Worm (Caenorhabditis elegans): ENCODE measurements around the gene Y17D7C.1.

Gene Y17D7C.1

ce11 chrV:18664026-18664425 is 42.3 kb upstream of the Y17D7C.1 start, which contains the start of gene Y69H2.3:
TSS of gene Y69H2.3 (minus strand) at chrV:18664126.
- TF ChIP-seq aptf-3 (GFP tag; IDR thresholded peaks at IDR 0.05) (no peak), attf-5 (GFP tag; optimal IDR thresholded peaks at IDR 0.05) (no peak), sptf-2 (GFP tag; optimal IDR thresholded peaks at IDR 0.05) (no peak), ccch-3 (GFP tag; optimal IDR thresholded peaks at IDR 0.05) (no peak), snpc-4 (GFP tag; optimal IDR thresholded peaks at IDR 0.05) (no peak), snpc-4 (tag; optimal IDR thresholded peaks at IDR 0.05) (no peak), rec-8 (tag; optimal IDR thresholded peaks at IDR 0.05) (no peak), nhr-90 (tag; optimal IDR thresholded peaks at IDR 0.05) (no peak), Y67H2A.10 (GFP tag; conservative IDR thresholded peaks at IDR 0.05) (no peak), ztf-6 (GFP tag; IDR thresholded peaks at IDR 0.05) (no peak), mes-4 (tag; optimal IDR thresholded peaks at IDR 0.05) (no peak), zfh-2 (GFP tag; conservative IDR thresholded peaks at IDR 0.05) (no peak), somi-1 (GFP tag; optimal IDR thresholded peaks at IDR 0.05) (no peak), rpc-1 (optimal IDR thresholded peaks at IDR 0.05) (no peak), rpc-1 (tag; optimal IDR thresholded peaks at IDR 0.05) (no peak)

DNA sequence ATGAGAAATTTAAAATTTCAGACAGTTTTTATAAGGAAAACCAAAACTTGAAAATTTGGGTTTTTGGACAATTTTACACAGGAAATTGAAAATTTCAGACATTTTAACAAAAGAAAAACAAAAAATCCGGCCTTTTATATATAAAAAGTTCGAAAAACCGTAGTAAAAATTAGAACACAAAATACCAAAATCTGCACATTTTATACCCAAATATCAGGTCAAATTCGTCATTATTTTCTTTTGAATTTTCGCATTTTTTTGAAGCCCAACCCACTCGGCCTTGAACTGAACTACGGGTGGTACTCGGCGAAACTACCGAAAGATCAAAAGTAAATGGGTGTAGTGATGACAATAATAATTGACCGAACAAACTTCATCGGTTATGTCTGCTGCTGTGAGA is 39.2 kb upstream of the Y17D7C.1 start:
- TF ChIP-seq B0336.3 (GFP tag; IDR thresholded peaks at IDR 0.05) (no peak), nhr-27 (tag; optimal IDR thresholded peaks at IDR 0.05) (no peak), snpc-1.3 (tag; optimal IDR thresholded peaks at IDR 0.05; ENCODE audit: insufficient read depth) (no peak), ceh-91 (GFP tag; IDR thresholded peaks at IDR 0.05) (no peak), T07F8.4 (tag; optimal IDR thresholded peaks at IDR 0.05) (no peak), rec-8 (tag; optimal IDR thresholded peaks at IDR 0.05) (no peak), attf-5 (GFP tag; optimal IDR thresholded peaks at IDR 0.05) (no peak), Y67H2A.10 (GFP tag; conservative IDR thresholded peaks at IDR 0.05) (no peak), dox-1 (GFP tag; IDR thresholded peaks at IDR 0.05) (no peak), pha-4 (tag; optimal IDR thresholded peaks at IDR 0.05) (no peak), lin-40 (tag; optimal IDR thresholded peaks at IDR 0.05) (no peak), ama-1 (optimal IDR thresholded peaks at IDR 0.05) (no peak), ama-1 (GFP tag; optimal IDR thresholded peaks at IDR 0.05) (no peak), mel-28 (tag; optimal IDR thresholded peaks at IDR 0.05; ENCODE audit: borderline replicate concordance) (no peak), sdz-38 (tag; optimal IDR thresholded peaks at IDR 0.05) (no peak), madf-8 (GFP tag; conservative IDR thresholded peaks at IDR 0.05) (no peak), F22D6.2 (tag; optimal IDR thresholded peaks at IDR 0.05) (no peak), T26A5.8 (tag; optimal IDR thresholded peaks at IDR 0.05) (no peak), dpl-1 (GFP tag; optimal IDR thresholded peaks at IDR 0.05) (no peak), bed-1 (GFP tag; IDR thresholded peaks at IDR 0.05) (no peak), nfya-2 (GFP tag; IDR thresholded peaks at IDR 0.05) (no peak)

DNA sequence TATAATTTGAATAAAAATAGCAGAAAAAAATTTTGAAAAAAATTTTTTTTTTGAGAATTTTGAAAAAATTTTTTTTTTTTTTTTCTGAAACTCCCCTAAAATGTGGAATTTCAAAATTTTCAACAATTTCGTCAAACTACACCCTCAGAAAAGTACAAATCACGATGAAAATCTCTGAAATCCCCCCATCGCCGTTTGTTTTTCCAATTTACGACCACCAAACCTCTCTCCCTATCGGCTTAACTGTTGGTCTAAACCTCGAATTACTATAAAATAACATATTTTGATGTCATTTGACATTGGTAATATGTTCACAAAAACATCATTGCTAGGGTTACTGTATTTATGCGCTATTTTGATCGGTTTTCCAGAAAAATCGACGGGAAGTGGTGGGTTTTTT is 36.4 kb upstream of the Y17D7C.1 start, which contains the start of gene Y69H2.10:
Gene Y69H2.10, plus strand, starts transcription at position 301 of the 400 bp plus-strand sequence.
- no peak for TF ChIP-seq mxl-1 (tag; optimal IDR thresholded peaks at IDR 0.05)
- TF ChIP-seq snpc-1.1 (tag; optimal IDR thresholded peaks at IDR 0.05; ENCODE audit: insufficient read depth), result no peak
- no peak for TF ChIP-seq dox-1 (GFP tag; IDR thresholded peaks at IDR 0.05)
- no peak for TF ChIP-seq unc-130 (GFP tag; optimal IDR thresholded peaks at IDR 0.05)
- no peak for TF ChIP-seq lin-26 (GFP tag; IDR thresholded peaks at IDR 0.05)
- no peak for TF ChIP-seq repo-1 (tag; optimal IDR thresholded peaks at IDR 0.05)
- no peak for TF ChIP-seq ets-4 (GFP tag; optimal IDR thresholded peaks at IDR 0.05)
- no peak for TF ChIP-seq C06A6.2 (GFP tag; conservative IDR thresholded peaks at IDR 0.05)
- no peak for TF ChIP-seq chd-7 (tag; optimal IDR thresholded peaks at IDR 0.05)
- TF ChIP-seq ekl-4 (GFP tag; IDR thresholded peaks at IDR 0.05), result no peak
- TF ChIP-seq madf-8 (GFP tag; conservative IDR thresholded peaks at IDR 0.05), result no peak
